Fruit fly (Drosophila melanogaster) whole organism: ENCODE data around the gene CG1146.

Experiments
- Dll ChIP-seq: fragments of >200 bp; optimal IDR thresholded peaks from 2 replicates; lab custom pipeline; 2017
- EcR ChIP-seq, 2 experiments: fragments of >200 bp; optimal IDR thresholded peaks; 2 replicates each; lab custom pipeline; 2017; ENCODE audit warnings: missing biosample characterization in 2 of 2, missing genetic modification characterization in 2 of 2, missing genetic modification reagents in 2 of 2
- pan ChIP-seq: fragments of >200 bp; optimal IDR thresholded peaks from 2 replicates; lab custom pipeline; 2017

- TF ChIP-seq EcR (GFP tag; optimal IDR thresholded peaks at IDR 0.05; lab: Kevin White, UChicago) = no peak
- no peak for TF ChIP-seq pan (lab: Kevin White, UChicago)
- no peak for TF ChIP-seq Dll (lab: Kevin White, UChicago)
Observed at dm6 chr3L:2489438-2489837, 834 bp downstream of the CG1146 start.
